Fruit fly (Drosophila melanogaster) whole organism, embryonic: ENCODE results near the gene RhoGEF4.

Experiments used
- Awh ChIP-seq: fragments of 200-800 bp; sonication (Bioruptor generic); IDR thresholded peaks from 2 replicates; pipeline ENCODE4, ENCODE4 v1.3.6; 2022; ENCODE audit warnings: missing biosample characterization, missing genetic modification characterization
- CG10654 ChIP-seq: fragments of 200-800 bp; sonication (Bioruptor generic); optimal IDR thresholded peaks from 2 replicates; lab custom pipeline; 2016; ENCODE audit warnings: missing biosample characterization, missing genetic modification characterization
- CG11723 ChIP-seq: fragments of 200-800 bp; sonication (Bioruptor generic); optimal IDR thresholded peaks from 2 replicates; lab custom pipeline; 2017; ENCODE audit warnings: missing biosample characterization, mild to moderate bottlenecking, missing genetic modification characterization
- CG12071 ChIP-seq: fragments of 200-800 bp; sonication (Bioruptor generic); optimal IDR thresholded peaks from 3 replicates; lab custom pipeline; 2018; ENCODE audit warnings: missing biosample characterization, mild to moderate bottlenecking, missing genetic modification characterization
- CG12236 ChIP-seq: fragments of 200-800 bp; sonication (Bioruptor generic); optimal IDR thresholded peaks from 2 replicates; lab custom pipeline; 2016; ENCODE audit warnings: missing biosample characterization, missing genetic modification characterization
- CG13775 ChIP-seq: fragments of 200-800 bp; sonication (Bioruptor generic); optimal IDR thresholded peaks from 3 replicates; lab custom pipeline; 2017; ENCODE audit warnings: missing biosample characterization, mild to moderate bottlenecking, missing genetic modification characterization
- CG15269 ChIP-seq: fragments of 200-800 bp; sonication (Bioruptor generic); optimal IDR thresholded peaks from 2 replicates; lab custom pipeline; 2018; ENCODE audit warnings: missing biosample characterization, mild to moderate bottlenecking, missing genetic modification characterization, moderate library complexity
- CG15479 ChIP-seq: fragments of 200-800 bp; sonication (Bioruptor generic); optimal IDR thresholded peaks from 3 replicates; lab custom pipeline; 2019; ENCODE audit warnings: missing biosample characterization, mild to moderate bottlenecking, missing genetic modification characterization, moderate library complexity
- CG17612 ChIP-seq: fragments of 200-800 bp; sonication (Bioruptor generic); IDR thresholded peaks from 2 replicates; pipeline ENCODE4 v1.3.6; 2022; ENCODE audit warnings: missing biosample characterization, missing genetic modification characterization
- CG2202 ChIP-seq: fragments of 200-800 bp; sonication (Bioruptor generic); optimal IDR thresholded peaks from 2 replicates; lab custom pipeline; 2018; ENCODE audit warnings: missing biosample characterization, mild to moderate bottlenecking, missing genetic modification characterization
- CG31388 ChIP-seq: fragments of 200-800 bp; sonication (Bioruptor generic); optimal IDR thresholded peaks from 2 replicates; lab custom pipeline; 2016; ENCODE audit warnings: missing biosample characterization, missing genetic modification characterization
- CG4617 ChIP-seq: fragments of 200-800 bp; sonication (Bioruptor generic); optimal IDR thresholded peaks from 3 replicates; lab custom pipeline; 2016; ENCODE audit warnings: missing biosample characterization, missing genetic modification characterization, borderline replicate concordance
- CG5180 ChIP-seq: fragments of 200-800 bp; sonication (Bioruptor generic); optimal IDR thresholded peaks from 3 replicates; lab custom pipeline; 2017; ENCODE audit warnings: missing biosample characterization, missing genetic modification characterization, mild to moderate bottlenecking, moderate library complexity, missing genetic modification reagents
- CG6765 ChIP-seq: fragments of 200-800 bp; sonication (Bioruptor generic); optimal IDR thresholded peaks from 3 replicates; lab custom pipeline; 2017; ENCODE audit warnings: missing biosample characterization, mild to moderate bottlenecking, missing genetic modification characterization
- CG6813 ChIP-seq: fragments of 200-800 bp; sonication (Bioruptor generic); optimal IDR thresholded peaks from 2 replicates; lab custom pipeline; 2017; ENCODE audit warnings: missing biosample characterization, missing genetic modification characterization, mild to moderate bottlenecking, moderate library complexity, missing genetic modification reagents
- CG6854 ChIP-seq: fragments of 200-800 bp; sonication (Bioruptor generic); optimal IDR thresholded peaks from 3 replicates; lab custom pipeline; 2017; ENCODE audit warnings: missing biosample characterization, mild to moderate bottlenecking, missing genetic modification characterization
- CG7372 ChIP-seq: fragments of 200-800 bp; sonication (Bioruptor generic); IDR thresholded peaks from 2 replicates; pipeline ENCODE4 v1.3.6; 2022; ENCODE audit warnings: missing biosample characterization, missing genetic modification characterization
- CG8944 ChIP-seq: fragments of 200-800 bp; sonication (Bioruptor generic); optimal IDR thresholded peaks from 3 replicates; lab custom pipeline; 2016; ENCODE audit warnings: missing biosample characterization, missing genetic modification characterization
- CG9609 ChIP-seq: fragments of 200-800 bp; sonication (Bioruptor generic); optimal IDR thresholded peaks from 3 replicates; lab custom pipeline; 2016; ENCODE audit warnings: missing biosample characterization, missing genetic modification characterization
- CG9727 ChIP-seq: fragments of 200-800 bp; sonication (Bioruptor generic); optimal IDR thresholded peaks from 3 replicates; lab custom pipeline; 2017; ENCODE audit warnings: missing biosample characterization, mild to moderate bottlenecking, missing genetic modification characterization
- Dp ChIP-seq: fragments of 200-800 bp; sonication (Bioruptor generic); optimal IDR thresholded peaks from 2 replicates; lab custom pipeline; 2018; ENCODE audit warnings: missing biosample characterization, mild to moderate bottlenecking, missing genetic modification characterization, moderate library complexity
- Gug ChIP-seq: fragments of 200-800 bp; sonication (Bioruptor generic); IDR thresholded peaks from 4 replicates; pipeline ENCODE4 v1.3.6; 2022; ENCODE audit warnings: missing biosample characterization, missing genetic modification characterization
- Lhr ChIP-seq: fragments of 200-800 bp; sonication (Bioruptor generic); optimal IDR thresholded peaks from 3 replicates; lab custom pipeline; 2017; ENCODE audit warnings: mild to moderate bottlenecking, missing biosample characterization, missing genetic modification reagents, missing genetic modification characterization
- Nf-YA ChIP-seq: fragments of 200-800 bp; sonication (Bioruptor generic); IDR thresholded peaks from 2 replicates; pipeline ENCODE4 v1.3.6; 2022; ENCODE audit warnings: missing biosample characterization, missing genetic modification characterization
- Pdp1 ChIP-seq, 2 experiments: fragments of 200-800 bp; sonication (Bioruptor generic); optimal IDR thresholded peaks; 3 replicates each; lab custom pipeline; 2016; ENCODE audit warnings: missing biosample characterization in 2 of 2, missing genetic modification characterization in 2 of 2, mild to moderate bottlenecking in 1 of 2, moderate library complexity in 1 of 2
- Ptx1 ChIP-seq: fragments of 200-800 bp; sonication (Bioruptor generic); IDR thresholded peaks from 2 replicates; pipeline ENCODE4 v1.3.6; 2022; ENCODE audit warnings: missing biosample characterization, missing genetic modification characterization
- Ravus ChIP-seq: fragments of 200-800 bp; sonication (Bioruptor generic); IDR thresholded peaks from 2 replicates; pipeline ENCODE4 v1.3.6; 2022; ENCODE audit warnings: missing biosample characterization, missing genetic modification characterization
- Rfx ChIP-seq: fragments of 200-800 bp; sonication (Bioruptor generic); IDR thresholded peaks from 2 replicates; pipeline ENCODE4 v1.3.6; 2022; ENCODE audit warnings: missing biosample characterization, missing genetic modification characterization
- Sin3A ChIP-seq: fragments of >200 bp; optimal IDR thresholded peaks from 2 replicates; lab custom pipeline; 2018
- Six4 ChIP-seq: fragments of 200-800 bp; sonication (Bioruptor generic); optimal IDR thresholded peaks from 2 replicates; lab custom pipeline; 2016; ENCODE audit warnings: missing biosample characterization, missing genetic modification characterization
- bsh ChIP-seq, 2 experiments: fragments of 200-800 bp; sonication (Bioruptor generic); optimal IDR thresholded peaks; 2 replicates each; lab custom pipeline; 2017 to 2018; ENCODE audit warnings: mild to moderate bottlenecking in 2 of 2, missing biosample characterization in 2 of 2, missing genetic modification characterization in 2 of 2, moderate library complexity in 1 of 2
- cas ChIP-seq: fragments of 200-800 bp; sonication (Bioruptor generic); IDR thresholded peaks from 2 replicates; pipeline ENCODE4 v1.3.6; 2022; ENCODE audit warnings: missing biosample characterization, missing genetic modification characterization
- cato ChIP-seq: fragments of 200-800 bp; sonication (Bioruptor generic); optimal IDR thresholded peaks from 2 replicates; lab custom pipeline; 2016; ENCODE audit warnings: missing biosample characterization, missing genetic modification characterization, borderline replicate concordance
- crc ChIP-seq: fragments of 200-800 bp; sonication (Bioruptor generic); optimal IDR thresholded peaks from 2 replicates; lab custom pipeline; 2016; ENCODE audit warnings: missing biosample characterization, missing genetic modification characterization
- dmrt11E ChIP-seq: fragments of 200-800 bp; sonication (Bioruptor generic); optimal IDR thresholded peaks from 3 replicates; lab custom pipeline; 2018; ENCODE audit warnings: missing biosample characterization, mild to moderate bottlenecking, missing genetic modification characterization, moderate library complexity
- ems ChIP-seq: fragments of 200-800 bp; sonication (Bioruptor generic); optimal IDR thresholded peaks from 3 replicates; lab custom pipeline; 2016; ENCODE audit warnings: missing biosample characterization, missing genetic modification characterization
- eve ChIP-seq, 2 experiments: fragments of >200 bp; optimal IDR thresholded peaks; 2 replicates each; lab custom pipeline; 2017; ENCODE audit warnings: missing biosample characterization in 2 of 2, missing genetic modification characterization in 2 of 2
- her ChIP-seq: fragments of 200-800 bp; sonication (Bioruptor generic); optimal IDR thresholded peaks from 2 replicates; lab custom pipeline; 2016; ENCODE audit warnings: missing biosample characterization, missing genetic modification characterization
- lbe ChIP-seq: fragments of 200-800 bp; sonication (Bioruptor generic); optimal IDR thresholded peaks from 2 replicates; lab custom pipeline; 2016; ENCODE audit warnings: missing biosample characterization, mild to moderate bottlenecking, missing genetic modification characterization
- mirr ChIP-seq: fragments of 200-800 bp; sonication (Bioruptor generic); optimal IDR thresholded peaks from 3 replicates; lab custom pipeline; 2018; ENCODE audit warnings: missing biosample characterization, mild to moderate bottlenecking, missing genetic modification characterization
- repo ChIP-seq: fragments of 200-800 bp; sonication (Bioruptor generic); optimal IDR thresholded peaks from 2 replicates; lab custom pipeline; 2016; ENCODE audit warnings: missing biosample characterization, missing genetic modification characterization
- sob ChIP-seq: fragments of 200-800 bp; sonication (Bioruptor generic); IDR thresholded peaks from 2 replicates; pipeline ENCODE4 v1.3.6; 2022; ENCODE audit warnings: missing biosample characterization, missing genetic modification characterization
- ssp ChIP-seq: fragments of 200-800 bp; sonication (Bioruptor generic); IDR thresholded peaks from 2 replicates; pipeline ENCODE4 v1.3.6; 2022; ENCODE audit warnings: missing biosample characterization, missing genetic modification characterization
- sug ChIP-seq: fragments of 200-800 bp; optimal IDR thresholded peaks from 2 replicates; lab custom pipeline; 2019; ENCODE audit warnings: missing biosample characterization, mild to moderate bottlenecking, missing genetic modification characterization, moderate library complexity
- tna ChIP-seq: fragments of 200-800 bp; sonication (Bioruptor generic); IDR thresholded peaks from 2 replicates; pipeline ENCODE4 v1.3.6; 2022; ENCODE audit warnings: missing biosample characterization, missing genetic modification characterization; ENCODE audit not compliant: partially characterized antibody
- trem ChIP-seq: fragments of 200-800 bp; optimal IDR thresholded peaks from 3 replicates; lab custom pipeline; 2019; ENCODE audit warnings: missing biosample characterization, mild to moderate bottlenecking, missing genetic modification characterization, moderate library complexity
- unpg ChIP-seq: fragments of 200-800 bp; sonication (Bioruptor generic); optimal IDR thresholded peaks from 3 replicates; lab custom pipeline; 2018; ENCODE audit warnings: missing biosample characterization, mild to moderate bottlenecking, missing genetic modification characterization, moderate library complexity
- vvl ChIP-seq: fragments of 200-800 bp; sonication (Bioruptor generic); IDR thresholded peaks from 2 replicates; pipeline ENCODE4 v1.3.6; 2022; ENCODE audit warnings: missing biosample characterization, missing genetic modification characterization
- zf30C ChIP-seq: fragments of 200-800 bp; sonication (Bioruptor generic); optimal IDR thresholded peaks from 3 replicates; lab custom pipeline; 2018; ENCODE audit warnings: missing biosample characterization, mild to moderate bottlenecking, missing genetic modification characterization

RhoGEF4 gene

dm6 chr3L:7356386-7357117 lies 33.3 kb upstream of the RhoGEF4 start, which contains the start of gene CTCF (continued):
- TF ChIP-seq Gug (GFP tag; lab: Robert Waterston, UW) (peak; percentile 6; the same call in 1 of the 4 replicates), CG13775 (GFP tag; lab: Kevin White, UChicago) (peak; percentile 37), CG10654 (no peak), CG9727 (GFP tag; lab: Kevin White, UChicago) (peak; percentile 55), eve (GFP tag; optimal IDR thresholded peaks at IDR 0.05; lab: Kevin White, UChicago) (no peak), Lhr (GFP tag; lab: Kevin White, UChicago) (peak; percentile 46), crc (GFP tag; lab: Kevin White, UChicago) (no peak), cato (GFP tag; lab: Kevin White, UChicago) (no peak), ssp (GFP tag; lab: Robert Waterston, UW) (peak; percentile 49; the same call in 1 of the 2 replicates), Pdp1 (GFP tag; optimal IDR thresholded peaks at IDR 0.05; lab: Kevin White, UChicago) (peak; percentile 33 to 36), repo (GFP tag; lab: Kevin White, UChicago) (peak; percentile 21), Nf-YA (GFP tag; lab: Robert Waterston, UW) (no peak), CG4617 (peak; percentile 94), Six4 (GFP tag; lab: Kevin White, UChicago) (peak; percentile 3), lbe (GFP tag; lab: Kevin White, UChicago) (peak; percentile 38), Awh (GFP tag; lab: Robert Waterston, UW) (peak; percentile 62; the same call in 1 of the 2 replicates), sug (tag; lab: Kevin White, UChicago) (peak; percentile 47), her (GFP tag; lab: Kevin White, UChicago) (peak; percentile 20), dmrt11E (tag; lab: Kevin White, UChicago) (peak; percentile 32), Rfx (GFP tag; lab: Robert Waterston, UW) (peak; percentile 63; the same call in 1 of the 2 replicates), bsh (GFP tag; optimal IDR thresholded peaks at IDR 0.05; lab: Kevin White, UChicago) (peak in 1 of 2 experiments; percentile 34), CG9609 (peak; percentile 40), tna (GFP tag; lab: Robert Waterston, UW) (peak; percentile 61; the same call in 1 of the 2 replicates), mirr (GFP tag; lab: Kevin White, UChicago) (peak; percentile 56), CG17612 (GFP tag; lab: Robert Waterston, UW) (no peak), ems (GFP tag; lab: Kevin White, UChicago) (no peak), zf30C (GFP tag; lab: Kevin White, UChicago) (no peak), CG7372 (GFP tag; lab: Robert Waterston, UW) (no peak), unpg (GFP tag; lab: Kevin White, UChicago) (peak; percentile 20), CG6854 (GFP tag; lab: Kevin White, UChicago) (no peak), Sin3A (lab: Kevin White, UChicago) (peak; percentile 44), CG15479 (no peak), Ravus (GFP tag; lab: Robert Waterston, UW) (no peak), Ptx1 (GFP tag; lab: Robert Waterston, UW) (peak; percentile 50), CG31388 (GFP tag; lab: Kevin White, UChicago) (no peak), CG11723 (no peak), CG5180 (GFP tag; lab: Kevin White, UChicago) (no peak), CG12236 (GFP tag; lab: Kevin White, UChicago) (no peak), CG15269 (tag; lab: Kevin White, UChicago) (peak; percentile 37), cas (GFP tag; lab: Robert Waterston, UW) (no peak), CG6813 (GFP tag; lab: Kevin White, UChicago) (no peak), CG6765 (GFP tag; lab: Kevin White, UChicago) (no peak), sob (GFP tag; lab: Robert Waterston, UW) (no peak), trem (peak; percentile 91), vvl (peak; percentile 24; the same call in 1 of the 2 replicates), CG2202 (tag; lab: Kevin White, UChicago) (no peak), CG12071 (GFP tag; lab: Kevin White, UChicago) (no peak), Dp (peak; percentile 51), CG8944 (GFP tag; lab: Kevin White, UChicago) (peak; percentile 41)
